ENCODE assay signal across 1 fruit fly cellular context in the genomic region with DNA sequence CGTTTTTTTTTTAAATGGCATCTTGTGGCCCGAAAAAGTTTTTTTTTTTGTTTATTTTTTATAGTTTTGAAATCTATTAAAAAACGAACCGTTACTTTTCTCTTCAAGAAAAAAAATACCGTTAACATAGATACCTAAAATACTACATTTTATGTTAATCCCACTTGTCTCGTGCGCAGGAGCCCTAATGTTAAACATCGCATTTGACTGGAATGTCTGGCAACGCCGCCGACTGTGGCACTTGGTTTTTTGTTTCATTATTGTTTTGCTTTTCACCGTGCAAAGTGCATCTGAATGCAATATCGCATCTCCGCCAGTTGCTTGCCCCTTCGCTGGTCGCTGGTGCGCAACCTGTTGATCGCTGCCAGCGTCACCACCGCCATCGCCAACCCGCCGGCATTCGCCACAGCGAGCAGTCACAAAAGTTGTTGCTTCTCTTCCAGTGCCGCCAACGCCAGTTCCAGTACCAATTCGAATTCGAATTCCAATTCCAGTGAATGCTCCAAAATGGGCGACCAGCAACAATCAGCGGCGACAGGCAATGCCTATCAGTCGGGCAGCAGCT.
TF ChIP-seq lines count a peak whose summit lies in the region.

TSS of gene CG11590 (plus strand) at position 212 of the 565 bp plus-strand sequence.

TF ChIP-seq in whole organism, embryonic, 481 proteins besides CTCF, POLR2A, EP300 and RAD21 (continued from another document):
- TF ChIP-seq E2f2 (GFP tag; IDR thresholded peaks at IDR 0.05; lab: Robert Waterston, UW) = peak; percentile 59
- TF ChIP-seq MESR4 (GFP tag; optimal IDR thresholded peaks at IDR 0.05; lab: Kevin White, UChicago) = peak; percentile 38
- TF ChIP-seq yki (optimal IDR thresholded peaks at IDR 0.05; lab: Kevin White, UChicago) = no peak
- TF ChIP-seq ato (GFP tag; IDR thresholded peaks at IDR 0.05; lab: Robert Waterston, UW; ENCODE audit: partially characterized antibody) = 0 out of 2 replicates have a peak, but pooled peaks have one; percentile 10
- TF ChIP-seq chif (GFP tag; optimal IDR thresholded peaks at IDR 0.05; lab: Kevin White, UChicago) = no peak
- peak; percentile 8; the same call in 1 of the 3 replicates for TF ChIP-seq row (GFP tag; IDR thresholded peaks at IDR 0.05; lab: Robert Waterston, UW)
- TF ChIP-seq CG14441 (GFP tag; IDR thresholded peaks at IDR 0.05; lab: Robert Waterston, UW) = no peak
- peak in 1 of 2 experiments; percentile 79 for TF ChIP-seq insv (GFP tag; optimal IDR thresholded peaks at IDR 0.05; lab: Kevin White, UChicago)
- TF ChIP-seq stc (GFP tag; IDR thresholded peaks at IDR 0.05; lab: Robert Waterston, UW) = no peak
- peak; percentile 27 for TF ChIP-seq pzg (GFP tag; optimal IDR thresholded peaks at IDR 0.05; lab: Kevin White, UChicago)
- peak; percentile 84 for TF ChIP-seq MBD-R2 (GFP tag; IDR thresholded peaks at IDR 0.05; lab: Robert Waterston, UW)
TF ChIP-seq in whole organism, embryonic: peak in this region for 20.
